Worm (Caenorhabditis elegans) whole organism, L2 larva: ENCODE measurements around the gene C29E4.15.

Experiments
- C34F6.9 ChIP-seq: fragments of 150-350 bp; optimal IDR thresholded peaks from 2 replicates; lab custom pipeline; 2014; ENCODE audit warnings: missing biosample characterization, missing genetic modification characterization
- F13H6.1 ChIP-seq: sonication (generic microtip); optimal IDR thresholded peaks from 2 replicates; lab custom pipeline; 2016; ENCODE audit warnings: missing genetic modification characterization, missing compliant biosample characterization
- Y55F3AM.14 ChIP-seq: fragments of 200-800 bp; sonication (Bioruptor generic); optimal IDR thresholded peaks from 2 replicates; lab custom pipeline; 2018; ENCODE audit warnings: mild to moderate bottlenecking, missing genetic modification characterization, missing compliant biosample characterization
- ZK546.5 ChIP-seq: sonication (generic microtip); optimal IDR thresholded peaks from 2 replicates; lab custom pipeline; 2017; ENCODE audit warnings: missing biosample characterization, missing genetic modification characterization
- alr-1 ChIP-seq: fragments of 150-350 bp; optimal IDR thresholded peaks from 2 replicates; lab custom pipeline; 2014; ENCODE audit warnings: missing biosample characterization, missing genetic modification characterization
- ama-1 ChIP-seq: fragments of 150-350 bp; optimal IDR thresholded peaks from 2 replicates; lab custom pipeline; 2018; ENCODE audit warnings: inconsistent platforms
- ceh-16 ChIP-seq: fragments of 150-350 bp; optimal IDR thresholded peaks from 2 replicates; lab custom pipeline; 2014; ENCODE audit warnings: missing biosample characterization, missing genetic modification characterization
- ceh-82 ChIP-seq: fragments of 150-350 bp; optimal IDR thresholded peaks from 2 replicates; lab custom pipeline; 2014; ENCODE audit warnings: missing biosample characterization, missing genetic modification characterization
- crh-2 ChIP-seq: sonication (generic microtip); optimal IDR thresholded peaks from 2 replicates; lab custom pipeline; 2017; ENCODE audit warnings: missing biosample characterization, missing genetic modification characterization
- elt-3 ChIP-seq: sonication (generic microtip); optimal IDR thresholded peaks from 2 replicates; lab custom pipeline; 2017; ENCODE audit warnings: missing biosample characterization, missing genetic modification characterization
- fos-1 ChIP-seq: fragments of 150-350 bp; optimal IDR thresholded peaks from 2 replicates; lab custom pipeline; 2014; ENCODE audit warnings: missing biosample characterization, missing genetic modification characterization
- gmeb-1 ChIP-seq: fragments of 150-350 bp; optimal IDR thresholded peaks from 2 replicates; lab custom pipeline; 2014; ENCODE audit warnings: missing biosample characterization, missing genetic modification characterization
- lin-39 ChIP-seq: fragments of 150-350 bp; optimal IDR thresholded peaks from 2 replicates; lab custom pipeline; 2014; ENCODE audit warnings: missing biosample characterization, missing genetic modification reagents, missing genetic modification characterization
- lsy-2 ChIP-seq, 2 experiments: fragments of 150-350 bp in 1 of 2; sonication (generic microtip) in 1 of 2; optimal IDR thresholded peaks; 2 replicates each; lab custom pipeline; 2014 to 2017; ENCODE audit warnings: missing biosample characterization in 2 of 2, missing genetic modification characterization in 2 of 2
- mab-5 ChIP-seq: fragments of 150-350 bp; optimal IDR thresholded peaks from 2 replicates; lab custom pipeline; 2014; ENCODE audit warnings: missing biosample characterization, missing genetic modification characterization
- mdl-1 ChIP-seq, 2 experiments: fragments of 150-350 bp in 1 of 2; sonication (generic microtip) in 1 of 2; optimal IDR thresholded peaks; 2 replicates each; lab custom pipeline; 2017; ENCODE audit warnings: missing biosample characterization in 2 of 2, missing genetic modification characterization in 2 of 2
- nhr-129 ChIP-seq: fragments of 150-350 bp; optimal IDR thresholded peaks from 2 replicates; lab custom pipeline; 2014; ENCODE audit warnings: missing biosample characterization, missing genetic modification characterization
- nhr-23 ChIP-seq: fragments of 150-350 bp; optimal IDR thresholded peaks from 2 replicates; lab custom pipeline; 2014; ENCODE audit warnings: missing biosample characterization, missing genetic modification reagents, missing genetic modification characterization
- nhr-237 ChIP-seq: fragments of 150-350 bp; optimal IDR thresholded peaks from 2 replicates; lab custom pipeline; 2014; ENCODE audit warnings: missing biosample characterization, missing genetic modification characterization
- peb-1 ChIP-seq: fragments of 150-350 bp; optimal IDR thresholded peaks from 2 replicates; lab custom pipeline; 2014; ENCODE audit warnings: missing biosample characterization, missing genetic modification characterization
- skn-1 ChIP-seq: sonication (generic microtip); optimal IDR thresholded peaks from 2 replicates; lab custom pipeline; 2017; ENCODE audit warnings: missing biosample characterization, missing genetic modification characterization
- sma-9 ChIP-seq, 2 experiments: fragments of 150-350 bp in 1 of 2; sonication (generic microtip) in 1 of 2; optimal IDR thresholded peaks; 2 replicates each; lab custom pipeline; 2014 to 2016; ENCODE audit warnings: missing genetic modification characterization in 2 of 2, mild to moderate bottlenecking in 1 of 2, missing biosample characterization in 1 of 2, missing compliant biosample characterization in 1 of 2, missing genetic modification reagents in 1 of 2, moderate library complexity in 1 of 2
- snpc-4 ChIP-seq: fragments of 150-350 bp; optimal IDR thresholded peaks from 2 replicates; lab custom pipeline; 2014; ENCODE audit warnings: missing biosample characterization, missing genetic modification characterization
- unc-55 ChIP-seq: fragments of 150-350 bp; sonication (generic microtip); optimal IDR thresholded peaks from 3 replicates; lab custom pipeline; 2014; ENCODE audit warnings: missing biosample characterization, missing genetic modification reagents, missing genetic modification characterization
- unc-62 ChIP-seq: fragments of 150-350 bp; optimal IDR thresholded peaks from 2 replicates; lab custom pipeline; 2014; ENCODE audit warnings: missing biosample characterization, missing genetic modification reagents, missing genetic modification characterization
- ztf-11 ChIP-seq: sonication (generic microtip); optimal IDR thresholded peaks from 2 replicates; lab custom pipeline; 2017; ENCODE audit warnings: missing biosample characterization, missing genetic modification characterization

The C29E4.15 gene

DNA sequence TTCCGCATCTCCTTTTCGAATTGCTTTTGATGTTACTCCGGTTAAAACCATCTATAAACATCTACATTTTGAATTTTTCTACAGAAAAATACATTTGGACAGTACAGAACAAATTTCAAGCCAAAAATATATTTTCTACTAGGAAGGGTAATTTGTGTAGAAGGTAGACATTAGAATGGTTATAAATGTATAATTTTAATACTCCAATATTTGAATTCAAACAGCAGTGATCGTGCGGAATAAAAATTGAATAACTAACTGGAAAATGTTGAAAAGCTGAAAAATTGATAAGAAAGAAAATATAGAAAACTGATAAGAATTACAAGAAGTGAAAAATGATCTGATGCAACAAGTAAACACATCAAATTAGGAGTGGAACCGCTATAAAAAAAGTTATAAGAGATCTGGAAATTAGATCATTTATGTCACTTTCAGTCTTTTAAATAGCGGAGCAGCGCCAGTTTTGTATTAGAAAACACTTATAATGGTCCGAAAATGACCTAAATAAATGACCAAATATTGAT lies 5.4 kb upstream of the C29E4.15 start, which contains the start of gene gsto-1:
gsto-1 (minus strand) TSS at position 51 of the 524 bp plus-strand sequence.
- TF ChIP-seq gmeb-1 (tag; lab: Kevin White, UChicago) (peak; percentile 6), ztf-11 (tag; lab: Kevin White, UChicago) (no peak), fos-1 (tag; lab: Kevin White, UChicago) (peak; percentile 26), nhr-129 (tag; lab: Kevin White, UChicago) (peak; percentile 31), crh-2 (tag; lab: Kevin White, UChicago) (peak; percentile 8)
- TF ChIP-seq, all 48 proteins: peak for 4

DNA sequence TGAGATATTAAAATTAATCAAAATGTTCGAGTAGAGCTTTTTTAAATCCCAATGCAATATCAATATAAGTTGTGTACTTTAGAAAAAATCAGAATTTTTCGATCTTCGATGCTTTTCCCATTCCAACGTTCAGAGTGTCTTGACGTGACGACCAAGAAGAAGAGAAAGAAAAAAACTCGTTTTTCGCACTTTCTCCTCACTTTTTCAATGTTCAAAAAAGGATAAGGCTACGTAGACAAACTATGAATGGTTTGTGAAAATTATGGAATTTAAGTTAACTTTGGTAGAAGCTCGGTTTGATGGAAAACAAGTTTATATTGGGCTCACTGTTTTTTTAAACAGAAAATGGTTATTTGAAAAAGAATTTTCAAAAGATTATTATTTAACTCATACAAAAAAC lies 4.7 kb upstream of the C29E4.15 start:
- no peak for TF ChIP-seq unc-62 (GFP tag; lab: Kevin White, UChicago)
- TF ChIP-seq skn-1 (tag; lab: Kevin White, UChicago): no peak
- no peak for TF ChIP-seq peb-1 (tag; lab: Kevin White, UChicago)
- TF ChIP-seq lin-39 (tag; lab: Kevin White, UChicago): no peak
- no peak for TF ChIP-seq sma-9 (GFP tag; optimal IDR thresholded peaks at IDR 0.05; lab: Kevin White, UChicago)
- TF ChIP-seq sma-9 (tag; optimal IDR thresholded peaks at IDR 0.05; lab: Kevin White, UChicago): no peak
- no peak for TF ChIP-seq F13H6.1 (tag; lab: Kevin White, UChicago)
- no peak for TF ChIP-seq fos-1 (tag; lab: Kevin White, UChicago)
- no peak for TF ChIP-seq ceh-82 (tag; lab: Kevin White, UChicago)
- TF ChIP-seq elt-3 (tag; lab: Kevin White, UChicago): no peak
- TF ChIP-seq nhr-23 (tag; lab: Kevin White, UChicago): no peak
- TF ChIP-seq alr-1 (tag; lab: Kevin White, UChicago): no peak
- no peak for TF ChIP-seq mab-5 (tag; lab: Kevin White, UChicago)
- TF ChIP-seq ZK546.5 (tag; lab: Kevin White, UChicago): no peak
- no peak for TF ChIP-seq snpc-4
- no peak for TF ChIP-seq mdl-1 (tag; optimal IDR thresholded peaks at IDR 0.05; lab: Kevin White, UChicago)
- no peak for TF ChIP-seq Y55F3AM.14 (GFP tag; lab: Kevin White, UChicago)
- TF ChIP-seq, all 48 proteins: peak for 0

DNA sequence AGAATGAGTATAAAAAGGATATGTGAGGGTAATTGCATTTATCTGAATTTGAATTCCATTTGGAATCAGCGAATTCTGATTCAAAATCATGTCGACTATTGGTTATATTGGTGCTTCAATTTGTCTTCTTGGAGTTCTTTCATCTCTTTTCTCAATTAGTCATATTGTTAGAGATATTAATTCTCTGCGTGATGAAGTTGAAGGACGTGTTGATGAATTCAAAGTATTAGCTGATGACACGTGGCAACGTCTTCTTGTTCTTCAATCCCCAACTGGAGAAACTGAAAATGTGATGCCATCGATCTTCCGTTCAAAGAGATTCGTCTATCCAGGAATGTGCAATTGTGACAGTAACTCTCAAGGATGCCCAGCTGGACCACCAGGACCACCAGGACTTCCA lies 3.6 kb upstream of the C29E4.15 start, which contains the start of gene col-90:
col-90 (plus strand) TSS at position 37 of the 400 bp plus-strand sequence.
- TF ChIP-seq mdl-1 (tag; optimal IDR thresholded peaks at IDR 0.05; lab: Kevin White, UChicago) (no peak), ama-1 (lab: Kevin White, UChicago) (peak; percentile 59), C34F6.9 (tag; lab: Kevin White, UChicago) (no peak)

DNA sequence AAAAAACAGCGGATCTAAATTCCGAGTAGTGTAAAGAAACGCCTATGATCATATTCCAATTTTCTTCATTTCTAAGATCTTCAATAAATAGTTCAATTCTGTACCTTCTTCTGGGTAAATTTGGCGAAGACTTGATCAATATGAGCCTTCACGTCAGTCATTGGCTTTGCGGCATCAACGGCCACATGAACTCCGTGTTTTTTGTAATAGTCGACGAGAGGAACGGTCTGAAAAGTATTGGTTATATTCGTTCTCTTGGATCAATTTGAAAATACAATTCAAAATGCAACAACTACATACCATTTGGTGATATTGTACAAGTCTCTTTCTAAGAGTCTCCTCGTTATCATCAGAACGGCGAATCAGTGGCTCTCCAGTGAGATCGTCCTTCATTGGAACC lies 2.0 kb upstream of the C29E4.15 start:
- no peak for TF ChIP-seq alr-1 (tag; lab: Kevin White, UChicago)
- peak; percentile 76 for TF ChIP-seq ama-1 (lab: Kevin White, UChicago)
- TF ChIP-seq, all 48 proteins: peak for 1

DNA sequence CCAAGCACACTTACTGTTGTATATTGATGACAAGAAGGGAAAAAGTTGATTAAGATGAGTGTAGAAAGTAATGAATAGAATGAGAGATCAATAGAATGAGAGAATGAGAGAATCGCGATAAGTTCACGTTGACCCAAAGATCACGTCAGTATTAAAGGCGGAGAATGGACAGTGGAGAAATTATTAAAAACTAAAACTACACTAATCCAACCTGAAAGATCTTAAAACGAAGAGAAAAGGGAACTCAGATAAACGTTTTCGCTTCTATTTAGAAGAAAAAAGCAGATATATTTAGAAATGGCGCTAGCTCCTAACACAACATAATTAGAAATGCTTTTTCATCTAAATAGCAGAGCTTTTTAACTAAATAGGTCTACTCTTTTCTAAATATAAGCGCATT lies 785 bp downstream of the C29E4.15 start, which contains the start of gene let-754:
let-754 (minus strand) TSS at position 101 of the 400 bp plus-strand sequence.
- no peak for TF ChIP-seq skn-1 (tag; lab: Kevin White, UChicago)

DNA sequence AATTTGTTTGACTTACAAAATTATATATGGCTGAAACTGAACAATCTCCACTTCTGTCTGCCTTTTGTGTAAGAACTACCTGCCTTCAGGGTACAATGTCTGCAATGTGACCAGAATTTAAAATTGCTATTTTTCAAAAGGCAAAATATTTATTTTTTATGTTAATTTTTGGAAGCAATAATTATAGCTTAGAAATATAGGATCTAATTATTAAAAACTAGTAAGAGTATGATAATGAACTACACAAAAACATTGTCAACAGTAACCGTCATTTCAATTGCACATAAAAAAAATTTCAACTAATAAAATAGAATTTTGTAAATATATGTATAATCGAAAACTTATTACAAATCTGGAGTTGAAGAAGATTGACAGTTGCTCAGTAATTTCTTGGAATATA lies 4.5 kb downstream of the C29E4.15 start, which contains the start of gene C29E4.9:
C29E4.9 (minus strand) TSS at position 101 of the 400 bp plus-strand sequence.
- TF ChIP-seq nhr-237 (tag; lab: Kevin White, UChicago): no peak
- TF ChIP-seq unc-62 (GFP tag; lab: Kevin White, UChicago): no peak
- no peak for TF ChIP-seq unc-55
- TF ChIP-seq snpc-4: no peak
- TF ChIP-seq lsy-2 (tag; optimal IDR thresholded peaks at IDR 0.05; lab: Kevin White, UChicago): no peak
- no peak for TF ChIP-seq gmeb-1 (tag; lab: Kevin White, UChicago)
- TF ChIP-seq ceh-16: no peak
- TF ChIP-seq mab-5 (tag; lab: Kevin White, UChicago): no peak

DNA sequence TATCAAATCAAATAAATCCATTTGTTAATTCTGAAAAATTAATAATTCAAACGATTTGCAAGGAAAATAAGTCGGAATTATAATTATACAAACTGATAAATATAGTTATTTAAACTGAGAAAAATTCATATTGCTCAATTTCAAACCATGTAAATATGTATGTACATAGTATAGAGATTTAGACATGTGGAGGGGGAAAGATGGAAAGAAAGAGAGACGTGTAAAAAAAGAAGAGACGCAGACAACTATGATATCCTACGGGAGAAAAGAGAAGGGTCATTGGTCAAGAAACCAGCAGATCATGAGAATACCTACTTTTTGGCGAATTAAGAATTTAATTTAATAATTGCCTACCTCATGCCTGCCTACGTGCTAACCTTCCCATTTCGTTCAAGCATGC lies 5.7 kb downstream of the C29E4.15 start, which contains the start of gene C29E4.11:
C29E4.11 (minus strand) TSS at position 30 of the 400 bp plus-strand sequence.
- TF ChIP-seq lsy-2 (tag; optimal IDR thresholded peaks at IDR 0.05; lab: Kevin White, UChicago) (peak in 1 of 2 experiments; percentile 40), unc-55 (peak; percentile 40), C34F6.9 (tag; lab: Kevin White, UChicago) (peak; percentile 74), ztf-11 (tag; lab: Kevin White, UChicago) (no peak), elt-3 (tag; lab: Kevin White, UChicago) (no peak)
